Fruit fly (Drosophila melanogaster) whole organism, embryonic: ENCODE measurements around the gene brv3.

ENCODE experiments used
- Ada2b ChIP-seq: fragments of 200-800 bp; sonication (Bioruptor generic); IDR thresholded peaks from 2 replicates; pipeline ENCODE4 v1.3.6; 2022; ENCODE audit warnings: missing biosample characterization, missing genetic modification characterization
- Bgb ChIP-seq: fragments of 200-800 bp; sonication (Bioruptor generic); IDR thresholded peaks from 2 replicates; pipeline ENCODE4 v1.3.6; 2022; ENCODE audit warnings: missing biosample characterization, missing genetic modification characterization; ENCODE audit not compliant: partially characterized antibody
- Bteb2 ChIP-seq: fragments of 200-800 bp; sonication (Bioruptor generic); optimal IDR thresholded peaks from 2 replicates; lab custom pipeline; 2016; ENCODE audit warnings: missing biosample characterization, missing genetic modification characterization
- CG13287 ChIP-seq: fragments of 200-800 bp; sonication (Bioruptor generic); IDR thresholded peaks from 2 replicates; pipeline ENCODE4 v1.3.6; 2022; ENCODE audit warnings: missing biosample characterization, missing genetic modification characterization; ENCODE audit not compliant: partially characterized antibody
- CG13775 ChIP-seq: fragments of 200-800 bp; sonication (Bioruptor generic); optimal IDR thresholded peaks from 3 replicates; lab custom pipeline; 2017; ENCODE audit warnings: missing biosample characterization, mild to moderate bottlenecking, missing genetic modification characterization
- CG14014 ChIP-seq: fragments of 200-800 bp; sonication (Bioruptor generic); IDR thresholded peaks from 2 replicates; pipeline ENCODE4 v1.3.6; 2022; ENCODE audit warnings: missing biosample characterization, missing genetic modification characterization
- CG15696 ChIP-seq: fragments of 200-800 bp; sonication (Bioruptor generic); optimal IDR thresholded peaks from 2 replicates; lab custom pipeline; 2019; ENCODE audit warnings: missing biosample characterization, mild to moderate bottlenecking, missing genetic modification characterization, moderate library complexity
- CG18011 ChIP-seq: fragments of 200-800 bp; sonication (Bioruptor generic); optimal IDR thresholded peaks from 2 replicates; lab custom pipeline; 2017; ENCODE audit warnings: missing biosample characterization, missing genetic modification characterization, mild to moderate bottlenecking, moderate library complexity, missing genotype
- CG2678 ChIP-seq: fragments of 200-800 bp; sonication (Bioruptor generic); optimal IDR thresholded peaks from 3 replicates; lab custom pipeline; 2019; ENCODE audit warnings: missing biosample characterization, mild to moderate bottlenecking, missing genetic modification characterization, moderate library complexity
- CG30020 ChIP-seq: fragments of 200-800 bp; optimal IDR thresholded peaks from 2 replicates; lab custom pipeline; 2019; ENCODE audit warnings: missing biosample characterization, mild to moderate bottlenecking, missing genetic modification characterization, moderate library complexity
- CG30431 ChIP-seq: fragments of 200-800 bp; sonication (Bioruptor generic); optimal IDR thresholded peaks from 2 replicates; lab custom pipeline; 2017; ENCODE audit warnings: missing biosample characterization, missing genetic modification characterization
- CG32767 ChIP-seq: fragments of 200-800 bp; sonication (Bioruptor generic); IDR thresholded peaks from 2 replicates; pipeline ENCODE4 v1.3.6; 2022; ENCODE audit warnings: missing biosample characterization, missing genetic modification characterization
- CG3281 ChIP-seq: fragments of 200-800 bp; sonication (Bioruptor generic); optimal IDR thresholded peaks from 3 replicates; lab custom pipeline; 2017; ENCODE audit warnings: missing biosample characterization, mild to moderate bottlenecking, missing genetic modification characterization
- CG4730 ChIP-seq: fragments of 200-800 bp; sonication (Bioruptor generic); IDR thresholded peaks from 2 replicates; pipeline ENCODE4 v1.3.6; 2022; ENCODE audit warnings: missing biosample characterization, missing genetic modification characterization
- CG6254 ChIP-seq: fragments of 200-800 bp; sonication (Bioruptor generic); optimal IDR thresholded peaks from 3 replicates; lab custom pipeline; 2017; ENCODE audit warnings: mild to moderate bottlenecking, missing biosample characterization, missing genetic modification reagents, missing genetic modification characterization
- CG7271 ChIP-seq: fragments of 200-800 bp; sonication (Bioruptor generic); optimal IDR thresholded peaks from 2 replicates; lab custom pipeline; 2018; ENCODE audit warnings: missing biosample characterization, mild to moderate bottlenecking, missing genetic modification characterization, moderate library complexity
- CG7556 ChIP-seq: fragments of 200-800 bp; sonication (Bioruptor generic); optimal IDR thresholded peaks from 2 replicates; lab custom pipeline; 2017; ENCODE audit warnings: missing biosample characterization, mild to moderate bottlenecking, missing genetic modification characterization
- CG7745 ChIP-seq: fragments of 200-800 bp; sonication (Bioruptor generic); optimal IDR thresholded peaks from 2 replicates; lab custom pipeline; 2018; ENCODE audit warnings: missing biosample characterization, mild to moderate bottlenecking, missing genetic modification characterization, moderate library complexity
- CG7786 ChIP-seq: fragments of 200-800 bp; sonication (Bioruptor generic); optimal IDR thresholded peaks from 2 replicates; lab custom pipeline; 2016; ENCODE audit warnings: missing biosample characterization, missing genetic modification characterization
- CTCF ChIP-seq: fragments of 200-800 bp; sonication (Bioruptor generic); optimal IDR thresholded peaks from 2 replicates; lab custom pipeline; 2017; ENCODE audit warnings: missing biosample characterization, mild to moderate bottlenecking, missing genetic modification characterization, moderate library complexity
- Dek ChIP-seq: fragments of 200-800 bp; sonication (Bioruptor generic); optimal IDR thresholded peaks from 3 replicates; lab custom pipeline; 2019; ENCODE audit warnings: missing biosample characterization, mild to moderate bottlenecking, missing genetic modification characterization, moderate library complexity
- Dip3 ChIP-seq: fragments of 200-800 bp; sonication (Bioruptor generic); optimal IDR thresholded peaks from 3 replicates; lab custom pipeline; 2016; ENCODE audit warnings: missing biosample characterization, missing genetic modification characterization
- GATAe ChIP-seq: fragments of 200-800 bp; sonication (Bioruptor generic); conservative IDR thresholded peaks from 2 replicates; pipeline ENCODE4 v1.3.6; 2022; ENCODE audit warnings: missing biosample characterization, missing genetic modification characterization
- Gug ChIP-seq: fragments of 200-800 bp; sonication (Bioruptor generic); IDR thresholded peaks from 4 replicates; pipeline ENCODE4 v1.3.6; 2022; ENCODE audit warnings: missing biosample characterization, missing genetic modification characterization
- HLH3B ChIP-seq: fragments of 200-800 bp; sonication (Bioruptor generic); IDR thresholded peaks from 2 replicates; pipeline ENCODE4 v1.3.6; 2022; ENCODE audit warnings: missing biosample characterization, missing genetic modification characterization
- Hr39 ChIP-seq: fragments of >200 bp; optimal IDR thresholded peaks from 2 replicates; lab custom pipeline; 2017
- Hr51 ChIP-seq, 2 experiments: fragments of 200-800 bp; sonication (Bioruptor generic); optimal IDR thresholded peaks; 2 replicates in 1 of 2; 3 replicates in 1 of 2; lab custom pipeline; 2016 to 2018; ENCODE audit warnings: missing biosample characterization in 2 of 2, missing genetic modification characterization in 2 of 2, mild to moderate bottlenecking in 1 of 2, moderate library complexity in 1 of 2
- MESR4 ChIP-seq: fragments of 200-800 bp; sonication (Bioruptor generic); optimal IDR thresholded peaks from 2 replicates; lab custom pipeline; 2018; ENCODE audit warnings: missing biosample characterization, mild to moderate bottlenecking, missing genetic modification characterization, moderate library complexity
- Mad ChIP-seq: fragments of 200-800 bp; sonication (Bioruptor generic); optimal IDR thresholded peaks from 2 replicates; lab custom pipeline; 2016; ENCODE audit warnings: missing biosample characterization, missing genetic modification characterization
- Nf-YA ChIP-seq: fragments of 200-800 bp; sonication (Bioruptor generic); IDR thresholded peaks from 2 replicates; pipeline ENCODE4 v1.3.6; 2022; ENCODE audit warnings: missing biosample characterization, missing genetic modification characterization
- Nf-YC ChIP-seq: fragments of 200-800 bp; optimal IDR thresholded peaks from 3 replicates; lab custom pipeline; 2019; ENCODE audit warnings: missing biosample characterization, mild to moderate bottlenecking, missing genetic modification characterization, moderate library complexity
- Ssrp ChIP-seq: fragments of 200-800 bp; sonication (Bioruptor generic); optimal IDR thresholded peaks from 2 replicates; lab custom pipeline; 2018; ENCODE audit warnings: missing biosample characterization, mild to moderate bottlenecking, missing genetic modification characterization, moderate library complexity
- Vsx1 ChIP-seq: fragments of 200-800 bp; sonication (Bioruptor generic); optimal IDR thresholded peaks from 2 replicates; lab custom pipeline; 2017; ENCODE audit warnings: missing biosample characterization, mild to moderate bottlenecking, missing genetic modification characterization, missing genetic modification reagents
- aop ChIP-seq: fragments of 200-800 bp; sonication (Bioruptor generic); IDR thresholded peaks from 2 replicates; pipeline ENCODE4 v1.3.6; 2022; ENCODE audit warnings: missing biosample characterization, missing genetic modification characterization
- crol ChIP-seq: fragments of 200-800 bp; sonication (Bioruptor generic); IDR thresholded peaks from 2 replicates; pipeline ENCODE4 v1.3.6; 2022; ENCODE audit warnings: missing biosample characterization, missing genetic modification characterization
- dysf ChIP-seq: fragments of 200-800 bp; sonication (Bioruptor generic); IDR thresholded peaks from 3 replicates; pipeline ENCODE4 v1.3.6; 2022; ENCODE audit warnings: missing biosample characterization, missing genetic modification characterization
- hkb ChIP-seq, 2 experiments: fragments of 200-800 bp in 1 of 2; fragments of >200 bp in 1 of 2; sonication (Bioruptor generic) in 1 of 2; IDR thresholded peaks in 1 of 2; optimal IDR thresholded peaks in 1 of 2; 2 replicates each; pipeline versions ENCODE4 v1.3.6 to Lab custom; 2017 to 2022; ENCODE audit warnings: missing biosample characterization in 1 of 2, missing genetic modification characterization in 1 of 2
- ind ChIP-seq: fragments of 200-800 bp; sonication (Bioruptor generic); optimal IDR thresholded peaks from 3 replicates; lab custom pipeline; 2016; ENCODE audit warnings: missing biosample characterization, missing genetic modification characterization
- jigr1 ChIP-seq: fragments of 200-800 bp; sonication (Bioruptor generic); IDR thresholded peaks from 3 replicates; pipeline ENCODE4 v1.3.6; 2022; ENCODE audit warnings: missing biosample characterization, missing genetic modification characterization
- jing ChIP-seq: fragments of 200-800 bp; sonication (Bioruptor generic); optimal IDR thresholded peaks from 2 replicates; lab custom pipeline; 2018; ENCODE audit warnings: missing biosample characterization, mild to moderate bottlenecking, missing genetic modification characterization
- pnt ChIP-seq: fragments of 200-800 bp; sonication (Bioruptor generic); optimal IDR thresholded peaks from 3 replicates; lab custom pipeline; 2016; ENCODE audit warnings: missing biosample characterization, missing genetic modification characterization
- salm ChIP-seq: fragments of 200-800 bp; sonication (Bioruptor generic); optimal IDR thresholded peaks from 2 replicates; lab custom pipeline; 2018; ENCODE audit warnings: missing biosample characterization, mild to moderate bottlenecking, missing genetic modification characterization
- sd ChIP-seq: fragments of 200-800 bp; sonication (Bioruptor generic); optimal IDR thresholded peaks from 3 replicates; lab custom pipeline; 2018; ENCODE audit warnings: missing biosample characterization, mild to moderate bottlenecking, missing genetic modification characterization, moderate library complexity
- sima ChIP-seq: fragments of 200-800 bp; sonication (Bioruptor generic); optimal IDR thresholded peaks from 2 replicates; lab custom pipeline; 2016; ENCODE audit warnings: missing biosample characterization, missing genetic modification characterization
- so ChIP-seq: fragments of 200-800 bp; sonication (Bioruptor generic); IDR thresholded peaks from 3 replicates; pipeline ENCODE4 v1.3.6; 2022; ENCODE audit warnings: missing biosample characterization, missing genetic modification characterization
- sr ChIP-seq: fragments of 200-800 bp; sonication (Bioruptor generic); IDR thresholded peaks from 3 replicates; pipeline ENCODE4 v1.3.6; 2022; ENCODE audit warnings: missing biosample characterization, missing genetic modification characterization
- tna ChIP-seq: fragments of 200-800 bp; sonication (Bioruptor generic); IDR thresholded peaks from 2 replicates; pipeline ENCODE4 v1.3.6; 2022; ENCODE audit warnings: missing biosample characterization, missing genetic modification characterization; ENCODE audit not compliant: partially characterized antibody
- vvl ChIP-seq: fragments of 200-800 bp; sonication (Bioruptor generic); IDR thresholded peaks from 2 replicates; pipeline ENCODE4 v1.3.6; 2022; ENCODE audit warnings: missing biosample characterization, missing genetic modification characterization
- zen ChIP-seq: fragments of 200-800 bp; sonication (Bioruptor generic); optimal IDR thresholded peaks from 3 replicates; lab custom pipeline; 2018; ENCODE audit warnings: missing biosample characterization, mild to moderate bottlenecking, missing genetic modification characterization, moderate library complexity
- zen2 ChIP-seq: fragments of 200-800 bp; sonication (Bioruptor generic); IDR thresholded peaks from 3 replicates; pipeline ENCODE4 v1.3.6; 2022; ENCODE audit warnings: missing biosample characterization, missing genetic modification characterization; ENCODE audit not compliant: partially characterized antibody

brv3 gene

DNA sequence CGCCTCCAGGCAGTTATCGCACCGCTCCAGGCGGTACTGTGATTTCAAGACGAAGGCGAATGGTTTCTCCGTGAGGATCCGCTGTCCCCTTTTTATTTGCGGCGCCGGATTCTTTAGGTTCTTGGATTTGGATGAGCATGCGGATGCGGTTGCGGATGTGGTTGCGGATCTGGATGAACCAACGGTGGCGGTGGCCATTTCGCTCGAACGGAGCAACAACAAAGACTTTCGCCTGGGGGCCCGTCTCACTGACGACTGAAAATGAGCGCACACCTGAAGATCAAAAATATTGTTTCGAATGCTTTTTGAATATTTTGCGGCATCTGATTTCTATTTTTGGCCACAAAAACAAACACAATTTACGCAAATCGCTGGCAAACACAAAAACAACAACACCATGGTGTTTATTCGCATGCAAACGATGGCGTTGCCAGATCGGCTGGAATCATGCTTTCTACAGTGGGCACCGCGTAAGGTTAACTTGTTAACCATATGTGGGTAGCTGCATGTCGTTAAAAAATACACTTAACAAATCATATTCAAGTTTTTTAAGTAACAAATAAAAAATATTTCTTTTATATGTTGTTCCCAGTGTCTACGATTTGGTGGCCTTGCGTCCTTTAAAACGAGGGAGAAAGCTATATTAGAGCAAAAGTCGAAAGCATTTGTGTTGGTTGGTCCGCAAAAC, 15.8 kb downstream of the brv3 start, which contains the start of gene Smyd3 (continued):
- TF ChIP-seq zen2 (GFP tag; lab: Robert Waterston, UW) = no peak
- TF ChIP-seq Nf-YC (tag; lab: Kevin White, UChicago) = peak; percentile 53
- no peak for TF ChIP-seq CG7745 (tag; lab: Kevin White, UChicago)
- TF ChIP-seq sima (GFP tag; lab: Kevin White, UChicago) = no peak
- no peak for TF ChIP-seq Hr39 (lab: Kevin White, UChicago)
- TF ChIP-seq Vsx1 (GFP tag; lab: Kevin White, UChicago) = no peak
- no peak for TF ChIP-seq aop
- peak; percentile 13; the same call in 1 of the 2 replicates for TF ChIP-seq Bgb (GFP tag; lab: Robert Waterston, UW)
- peak; percentile 68 for TF ChIP-seq MESR4
- peak; percentile 44 for TF ChIP-seq zen
- TF ChIP-seq CG30020 (tag; lab: Kevin White, UChicago) = peak; percentile 21
- peak; percentile 78 for TF ChIP-seq Ada2b
- peak; percentile 60 for TF ChIP-seq Ssrp (tag; lab: Kevin White, UChicago)
- no peak for TF ChIP-seq hkb (optimal IDR thresholded peaks at IDR 0.05; lab: Kevin White, UChicago)
- peak; percentile 88 for TF ChIP-seq hkb (GFP tag; IDR thresholded peaks at IDR 0.05; lab: Robert Waterston, UW)
- peak; percentile 84 for TF ChIP-seq ind (GFP tag; lab: Kevin White, UChicago)
- no peak for TF ChIP-seq crol
- TF ChIP-seq Hr51 (GFP tag; optimal IDR thresholded peaks at IDR 0.05; lab: Kevin White, UChicago) = peak; percentile 70 to 77
- TF ChIP-seq Gug (GFP tag; lab: Robert Waterston, UW) = peak; percentile 87
- TF ChIP-seq sd (tag; lab: Kevin White, UChicago) = no peak
- no peak for TF ChIP-seq CG2678
- TF ChIP-seq CG15696 (tag; lab: Kevin White, UChicago) = peak; percentile 38
- TF ChIP-seq dysf (GFP tag; lab: Robert Waterston, UW) = peak; percentile 84
- peak; percentile 58 for TF ChIP-seq CG7786 (GFP tag; lab: Kevin White, UChicago)
- peak; percentile 61 for TF ChIP-seq Dek
- TF ChIP-seq tna (GFP tag; lab: Robert Waterston, UW) = no peak
- TF ChIP-seq CG18011 (GFP tag; lab: Kevin White, UChicago) = peak; percentile 71
- TF ChIP-seq Nf-YA (GFP tag; lab: Robert Waterston, UW) = peak; percentile 72
- TF ChIP-seq Dip3 = peak; percentile 82
- TF ChIP-seq jing (GFP tag; lab: Kevin White, UChicago) = no peak
- TF ChIP-seq Mad (GFP tag; lab: Kevin White, UChicago) = peak; percentile 57
- peak; percentile 69 for TF ChIP-seq Bteb2 (GFP tag; lab: Kevin White, UChicago)
- no peak for TF ChIP-seq CG13287 (GFP tag; lab: Robert Waterston, UW)
- no peak for TF ChIP-seq jigr1 (GFP tag; lab: Robert Waterston, UW)
- no peak for TF ChIP-seq CG6254 (GFP tag; lab: Kevin White, UChicago)
- TF ChIP-seq HLH3B = peak; percentile 84
- peak; percentile 61 for TF ChIP-seq pnt (GFP tag; lab: Kevin White, UChicago)
- TF ChIP-seq CG7271 = no peak
- TF ChIP-seq vvl = peak; percentile 88
- TF ChIP-seq CG14014 = peak; percentile 85
- peak; percentile 64 for TF ChIP-seq CG3281 (GFP tag; lab: Kevin White, UChicago)
- TF ChIP-seq CG13775 (GFP tag; lab: Kevin White, UChicago) = peak; percentile 96
- peak; percentile 10 for TF ChIP-seq salm (tag; lab: Kevin White, UChicago)
- TF ChIP-seq CG30431 (GFP tag; lab: Kevin White, UChicago) = peak; percentile 62
- TF ChIP-seq sr (GFP tag; lab: Robert Waterston, UW) = peak; percentile 31; the same call in 1 of the 3 replicates
- TF ChIP-seq CG7556 (GFP tag; lab: Kevin White, UChicago) = peak; percentile 63
- no peak for TF ChIP-seq CTCF (GFP tag; lab: Kevin White, UChicago)
- TF ChIP-seq CG4730 (GFP tag; lab: Robert Waterston, UW) = peak; percentile 78
- TF ChIP-seq CG32767 (GFP tag; lab: Robert Waterston, UW) = peak; percentile 37; the same call in 1 of the 2 replicates
- TF ChIP-seq so (GFP tag; lab: Robert Waterston, UW) = peak; percentile 69; the same call in 1 of the 3 replicates
- no peak for TF ChIP-seq GATAe (GFP tag; lab: Robert Waterston, UW)
